Fruit fly (Drosophila melanogaster) whole organism, larva: ENCODE measurements around the gene CG31523.

ENCODE experiments used
- noc ChIP-seq: fragments of 200-800 bp; sonication (Bioruptor generic); optimal IDR thresholded peaks from 3 replicates; lab custom pipeline; 2019; ENCODE audit warnings: missing biosample characterization, mild to moderate bottlenecking, missing genetic modification characterization, moderate library complexity

The CG31523 gene

DNA sequence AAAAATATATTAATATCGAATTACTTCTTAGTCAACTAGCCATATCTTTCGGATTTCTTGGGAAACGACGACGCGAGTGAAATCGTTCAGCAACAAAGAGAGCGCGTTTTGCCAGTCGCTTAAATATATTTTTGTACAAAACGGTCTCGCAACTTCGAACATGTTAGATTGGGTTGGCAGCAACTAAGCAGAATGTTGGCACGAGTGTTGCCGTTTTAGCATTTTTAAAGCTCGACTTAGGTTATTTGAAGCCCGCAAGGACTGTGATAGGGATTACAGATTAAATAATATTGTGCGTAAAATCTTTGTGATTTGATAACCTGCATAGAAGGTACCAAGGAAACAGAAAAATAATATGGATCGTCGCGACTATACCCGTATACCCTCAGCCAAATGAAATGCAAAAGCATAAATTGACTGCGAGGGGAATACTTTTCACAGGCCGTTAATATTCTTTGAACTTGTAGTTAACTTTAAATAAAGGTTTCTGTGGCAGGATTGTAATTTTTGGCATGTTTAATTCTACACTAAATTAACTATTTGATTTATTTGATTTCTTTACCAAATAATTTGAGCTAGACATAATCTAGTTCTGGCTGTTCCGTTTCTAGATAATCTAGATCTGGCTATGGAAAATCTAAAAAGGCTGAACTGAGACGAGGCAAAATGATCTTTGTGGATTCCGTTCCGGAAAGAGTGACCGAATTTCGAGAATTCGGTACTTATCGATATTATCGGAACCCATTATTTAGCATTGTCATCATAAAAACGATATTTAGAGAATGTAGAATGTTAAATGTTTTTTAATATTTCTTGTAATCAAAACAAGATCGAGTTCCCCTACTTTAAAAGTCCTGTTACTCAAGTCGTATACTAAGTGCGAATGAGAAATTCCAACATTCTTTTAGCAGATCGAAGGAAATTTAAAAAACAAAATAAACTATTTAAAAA, at the start of gene CG31523:
CG31523 (minus strand) TSS at position 170 of the 951 bp plus-strand sequence.
- no peak for TF ChIP-seq noc

DNA sequence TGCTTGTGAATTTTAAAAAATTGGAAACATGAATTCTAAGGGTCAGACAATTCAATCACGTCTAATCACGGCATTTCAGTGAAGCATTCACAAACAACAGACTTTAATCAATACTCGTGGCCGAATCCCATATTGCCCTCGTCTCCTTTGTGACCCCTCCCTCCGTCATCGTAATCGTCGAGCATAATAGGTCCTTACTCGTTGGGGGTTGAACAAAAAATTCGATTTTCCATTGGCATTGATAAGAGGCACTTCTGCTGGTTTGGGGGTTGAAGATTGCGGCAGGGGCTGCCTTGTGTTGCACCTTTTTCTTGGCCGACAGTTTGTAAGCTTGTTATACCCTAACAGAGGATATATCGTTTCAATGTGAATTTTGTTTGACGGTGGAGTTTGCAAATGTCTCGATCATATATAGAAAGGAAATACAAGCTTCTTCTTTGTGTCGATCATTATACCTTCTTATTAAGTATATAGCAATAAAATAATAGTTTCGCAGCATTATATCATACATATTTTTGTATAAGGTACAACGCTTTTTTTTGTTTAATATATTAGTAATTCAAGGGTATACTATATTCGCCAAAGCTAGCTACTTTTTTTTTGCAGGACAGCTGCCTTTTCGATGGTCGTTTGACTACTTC, 45.3 kb upstream of the CG31523 start:
- no peak for TF ChIP-seq noc

DNA sequence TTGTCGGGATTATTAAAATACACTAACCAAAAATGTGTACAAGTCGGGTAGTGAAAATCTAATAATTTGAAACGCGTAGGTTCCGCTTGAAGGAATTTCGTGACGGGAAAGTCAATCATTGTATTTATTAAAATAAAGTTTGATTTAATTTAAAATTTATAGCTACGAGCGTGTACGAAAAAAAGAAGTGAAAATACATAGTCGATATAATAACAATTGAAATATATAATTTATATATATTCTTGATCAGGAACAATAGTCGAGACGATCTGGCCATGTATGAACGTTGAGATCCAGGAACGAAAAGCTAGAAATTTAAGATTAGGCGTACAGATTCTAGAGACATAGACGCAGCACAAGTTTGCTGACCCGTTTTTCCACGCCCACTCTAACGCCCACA, 27.3 kb upstream of the CG31523 start, which contains the start of gene CG34425:
CG34425 (minus strand) TSS at position 101 of the 400 bp plus-strand sequence.
- TF ChIP-seq noc, result no peak

DNA sequence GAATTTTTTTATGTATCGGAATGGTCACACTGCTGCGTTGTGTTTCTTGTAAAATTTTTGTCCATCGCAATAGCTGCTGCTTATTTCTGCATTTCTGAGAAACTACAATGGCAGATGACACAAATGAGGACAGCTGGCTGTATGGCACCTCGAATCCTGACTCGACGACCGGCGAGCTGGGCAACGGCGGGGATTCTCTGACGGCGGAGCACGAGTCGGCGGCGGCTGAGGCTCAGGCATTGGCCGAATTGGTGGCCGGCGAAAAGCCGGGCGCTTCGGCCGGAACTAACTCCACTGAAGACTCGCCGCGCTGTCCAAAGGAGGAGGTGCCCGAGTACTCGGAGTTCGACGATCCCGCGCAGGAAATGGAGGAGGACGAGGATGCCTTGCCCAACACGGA, 6.0 kb upstream of the CG31523 start, which contains the start of gene Fip1:
Fip1 (plus strand) TSS at position 10 of the 400 bp plus-strand sequence.
- no peak for TF ChIP-seq noc

DNA sequence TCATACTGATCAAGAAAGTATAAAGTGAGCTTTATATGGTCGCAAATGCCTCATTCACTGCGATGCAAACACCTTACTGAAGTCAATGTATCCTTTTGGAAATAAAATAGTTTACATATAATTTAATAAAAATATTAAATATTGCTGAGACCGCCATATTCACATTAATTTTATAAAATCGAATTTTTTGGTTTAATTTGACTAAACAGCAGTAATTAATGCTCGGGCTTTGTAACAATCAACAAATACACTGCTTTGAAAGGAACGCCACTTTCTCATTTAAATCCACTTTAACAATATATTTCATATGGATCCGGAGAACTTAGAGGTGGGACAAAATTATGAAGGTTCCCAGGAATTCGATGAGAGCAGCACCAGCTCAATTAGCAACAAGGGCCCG, 1.5 kb upstream of the CG31523 start, which contains the start of gene sac:
sac (plus strand) TSS at position 301 of the 400 bp plus-strand sequence.
- TF ChIP-seq noc, result no peak

DNA sequence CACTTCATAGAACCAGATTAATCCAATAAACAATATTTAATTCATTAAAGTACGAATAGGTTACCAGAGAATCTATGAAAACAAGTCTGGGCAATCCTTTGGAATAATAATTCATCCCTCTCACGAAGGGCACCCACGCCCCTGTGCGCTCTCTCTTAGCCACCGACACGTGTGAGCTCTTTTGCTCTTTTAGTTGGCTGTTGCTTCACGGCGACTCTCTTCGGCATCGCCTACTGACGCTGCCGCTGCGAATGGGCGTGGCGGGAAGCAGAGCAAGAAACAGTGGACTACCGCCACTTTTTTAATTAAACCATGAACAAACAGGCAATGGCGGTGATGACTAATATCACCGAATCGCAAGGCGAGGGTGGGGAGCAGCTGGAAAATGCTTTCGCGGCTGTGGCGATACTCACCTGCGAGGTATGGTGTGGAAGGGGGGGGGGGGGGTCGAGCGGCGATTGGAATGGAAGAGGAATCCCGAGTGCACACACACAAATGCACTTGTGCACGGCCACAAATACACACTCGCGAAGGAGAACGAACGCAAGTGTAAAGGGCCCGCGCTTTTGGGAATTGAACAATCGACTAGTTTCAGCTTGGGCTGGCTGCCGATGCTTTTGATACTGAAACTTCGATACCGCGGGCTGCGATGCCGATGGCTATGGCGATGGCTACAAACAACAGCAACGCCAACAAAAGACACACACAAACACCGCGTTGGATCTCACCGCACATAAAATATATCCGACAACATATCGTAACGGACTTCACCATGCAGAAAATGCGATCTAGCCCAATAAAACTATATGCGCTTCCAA, 578 bp downstream of the CG31523 start:
- peak; percentile 59 for TF ChIP-seq noc

DNA sequence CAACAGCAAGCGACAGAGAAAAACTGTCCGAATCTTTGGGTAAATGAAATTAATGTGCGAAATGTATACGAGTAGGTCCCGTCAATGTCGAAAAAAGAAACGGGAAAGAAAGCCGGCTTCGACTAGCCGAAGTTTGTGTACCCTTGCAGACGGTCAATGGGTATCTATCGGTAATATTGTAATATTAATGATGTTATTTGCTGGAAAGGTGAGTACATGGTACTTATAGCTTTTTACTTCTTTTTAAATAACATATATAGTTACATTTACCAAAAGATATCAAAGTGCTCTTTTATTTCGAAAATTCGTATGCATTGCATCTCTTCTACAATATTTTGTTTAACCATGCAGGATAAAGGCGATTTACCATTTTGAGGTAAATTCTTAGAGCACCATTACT, 3.0 kb downstream of the CG31523 start:
- TF ChIP-seq noc, result no peak

DNA sequence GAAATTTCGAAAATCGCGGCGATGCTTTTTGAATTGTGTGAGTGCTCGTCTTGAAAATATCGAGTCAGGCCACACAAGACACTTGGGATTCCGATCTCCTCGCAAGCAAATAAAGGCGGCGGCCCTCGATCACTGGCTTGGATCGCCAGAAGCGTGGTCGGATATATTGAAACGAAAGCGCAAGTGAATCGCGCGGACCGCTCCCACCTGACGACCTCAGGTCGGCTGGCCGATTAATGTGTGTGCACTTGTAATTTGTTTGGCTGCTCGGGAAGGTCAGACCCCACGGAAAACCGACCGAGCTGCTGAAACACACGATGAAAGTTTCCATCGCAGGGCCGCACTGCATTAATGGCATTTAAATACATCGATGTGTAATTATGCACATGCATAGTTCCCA, 3.6 kb downstream of the CG31523 start:
- no peak for TF ChIP-seq noc

DNA sequence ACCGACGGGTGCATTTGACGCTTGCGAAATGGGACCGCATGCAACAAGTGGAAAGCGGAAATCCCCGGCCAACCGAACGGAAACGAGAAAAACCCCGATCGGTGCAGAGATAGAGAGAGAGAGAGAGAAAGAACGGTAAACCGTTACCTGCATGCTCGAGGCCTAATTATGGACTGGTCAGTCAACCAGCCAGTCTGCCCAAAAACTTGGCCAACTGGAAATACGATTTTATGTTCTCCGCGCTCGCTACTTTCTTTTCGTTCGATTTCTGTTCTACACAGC, 6.4 kb downstream of the CG31523 start:
- TF ChIP-seq noc, result no peak

DNA sequence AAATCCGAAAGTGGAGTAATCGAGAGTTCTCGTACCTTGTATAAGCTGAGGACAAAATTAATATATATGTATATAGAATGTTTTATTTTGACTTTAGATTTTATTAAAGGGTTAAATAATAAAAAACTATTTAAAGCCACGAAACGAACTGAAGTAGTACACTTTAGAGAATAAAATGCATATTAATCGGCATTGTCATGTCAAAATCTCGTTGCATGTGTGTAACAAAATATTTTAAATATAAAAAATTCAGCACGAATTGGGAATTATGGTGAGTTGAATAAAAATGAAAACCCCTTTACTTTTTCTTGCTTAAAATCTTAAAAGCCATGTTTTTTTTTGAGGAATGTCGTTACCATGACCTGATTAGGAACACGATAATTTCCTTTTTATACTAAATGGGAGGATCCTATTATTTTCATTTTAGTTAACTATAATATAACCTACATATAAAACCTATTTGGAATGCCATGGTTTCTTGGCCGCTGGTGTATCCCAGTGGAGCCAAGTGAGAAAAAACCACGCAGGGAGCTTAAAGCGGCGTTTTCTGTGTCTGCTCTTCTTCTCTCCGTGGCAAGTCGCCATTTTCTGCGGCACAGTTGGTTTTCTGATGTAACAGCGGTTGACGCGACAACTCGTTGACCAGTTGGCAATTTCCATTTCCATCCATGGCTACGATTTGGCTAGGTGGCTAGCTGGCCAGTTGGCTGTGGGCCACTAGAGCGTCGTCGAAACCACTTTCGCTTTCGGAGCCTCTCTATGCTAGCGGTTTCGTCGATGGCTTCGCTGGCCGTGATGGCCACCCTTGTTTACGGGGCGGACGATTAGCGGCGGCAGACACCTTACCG, 6.9 kb downstream of the CG31523 start:
- no peak for TF ChIP-seq noc

DNA sequence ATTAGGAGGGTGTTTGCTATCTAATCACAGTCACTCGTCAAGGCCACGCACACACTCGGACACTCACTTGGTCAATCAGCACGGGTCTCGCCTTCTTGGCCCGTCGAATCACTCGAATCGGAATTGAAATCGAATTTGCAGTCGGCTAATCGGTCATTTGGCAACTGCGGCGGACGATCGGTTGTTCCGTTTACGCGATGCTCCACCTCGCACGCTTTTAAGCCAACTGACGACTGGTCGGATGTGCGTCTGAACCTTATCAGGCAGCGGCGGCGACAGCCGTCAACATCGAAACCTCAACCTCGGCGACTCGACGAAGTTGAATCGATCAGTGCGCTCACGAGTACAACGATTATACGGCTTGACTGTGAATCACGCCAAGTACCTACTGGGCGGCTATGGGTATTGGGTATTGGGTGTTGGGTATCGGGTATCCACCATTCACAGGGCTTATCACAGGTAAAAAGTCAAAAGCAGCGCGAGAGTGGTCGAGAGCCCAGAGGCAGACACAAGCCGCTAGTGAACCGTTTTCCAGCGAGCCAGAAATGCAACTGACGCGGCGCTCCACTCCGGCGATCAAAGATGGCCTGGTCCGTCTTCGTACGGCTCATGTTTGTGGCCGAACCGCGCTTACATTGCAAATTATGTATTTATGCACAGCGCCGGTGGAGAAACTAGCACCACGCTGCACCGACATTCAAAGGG, 7.8 kb downstream of the CG31523 start:
- peak; percentile 57 for TF ChIP-seq noc

DNA sequence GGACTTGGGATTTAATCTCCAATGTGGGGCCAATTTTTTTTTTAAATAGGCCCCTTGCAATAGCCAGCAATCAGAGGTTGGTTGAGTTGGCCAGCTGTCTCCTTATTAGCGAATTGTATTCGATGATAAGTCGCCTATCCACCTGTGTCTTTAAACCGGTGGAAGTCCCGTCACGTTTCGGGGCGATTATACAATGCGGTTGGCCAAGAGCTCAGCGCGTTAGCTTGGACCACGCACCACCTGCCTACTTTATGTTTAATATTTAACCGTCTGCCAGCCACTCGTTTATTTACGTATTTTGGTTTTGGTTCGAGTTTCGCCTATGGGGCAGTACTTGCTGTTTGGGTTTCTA, 8.3 kb downstream of the CG31523 start:
- no peak for TF ChIP-seq noc

DNA sequence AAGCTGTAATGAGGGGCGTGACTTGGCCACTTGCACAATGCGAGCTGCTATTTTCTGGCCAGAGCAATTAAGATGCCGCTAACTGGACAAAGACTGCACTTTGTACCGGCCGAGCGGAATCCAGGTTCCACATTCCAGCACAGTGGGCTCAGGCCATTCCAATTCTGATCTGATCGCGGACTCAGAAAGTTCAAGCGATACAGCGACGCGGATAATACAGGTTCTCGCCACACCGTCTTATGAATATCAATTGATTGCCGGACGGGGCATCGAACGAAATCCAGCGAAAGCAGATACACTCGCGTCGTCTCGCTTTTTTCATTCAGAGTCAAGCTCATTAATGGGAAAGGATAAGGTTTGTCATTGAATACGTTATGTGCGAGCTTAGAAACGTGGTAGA, 10.1 kb downstream of the CG31523 start:
- no peak for TF ChIP-seq noc

DNA sequence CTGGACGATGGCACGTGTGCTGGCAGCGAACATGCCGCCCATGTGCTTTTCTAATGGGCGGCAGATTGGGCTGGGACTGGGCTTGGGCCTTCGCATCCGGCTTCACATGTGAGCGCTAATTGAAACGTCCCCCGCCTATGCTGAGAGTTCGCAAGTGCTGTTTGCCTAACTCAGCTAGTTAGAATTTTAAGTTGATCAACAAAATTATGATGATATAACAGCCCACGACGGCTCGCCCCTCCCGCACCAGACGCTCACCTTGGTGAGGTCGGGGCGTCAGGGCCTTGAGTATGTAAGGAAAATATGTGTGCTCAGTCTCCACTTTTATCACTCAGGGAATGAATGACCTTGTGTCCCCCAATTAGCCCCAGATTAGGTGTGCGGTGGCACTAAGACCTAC, 12.1 kb downstream of the CG31523 start:
- TF ChIP-seq noc, result no peak

DNA sequence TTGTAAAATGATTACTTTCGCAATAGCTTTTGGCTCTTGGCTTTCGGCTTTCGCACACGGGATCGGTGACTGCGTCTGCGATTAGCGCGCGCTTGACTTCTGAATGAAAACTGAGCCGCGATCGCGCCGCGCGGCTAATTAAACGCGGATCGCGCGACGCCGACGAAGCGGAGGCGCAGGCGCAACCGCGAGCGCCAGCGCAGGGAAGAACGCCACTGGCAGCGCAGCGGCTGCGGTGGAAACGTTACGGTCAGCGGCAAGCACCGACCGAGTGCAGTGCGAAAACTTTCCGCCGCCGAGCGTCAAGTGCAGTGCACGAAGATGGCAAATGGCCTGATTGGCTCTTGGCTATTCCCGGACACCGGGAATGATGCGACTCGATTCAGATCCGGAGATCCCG, 16.2 kb downstream of the CG31523 start, which contains the start of gene CG31522:
CG31522 (minus strand) TSS at position 101 of the 400 bp plus-strand sequence.
- TF ChIP-seq noc, result no peak
